Fruit fly (Drosophila melanogaster): ENCODE measurements around the gene MagR.

The MagR gene

dm6 chrX:15740288-15740726 lies 6.2 kb downstream of the MagR start (continued):
- TF ChIP-seq CG10267 (tag; optimal IDR thresholded peaks at IDR 0.05) = peak; percentile 40
- no peak for TF ChIP-seq Asciz (GFP tag; optimal IDR thresholded peaks at IDR 0.05)
- no peak for TF ChIP-seq CG11093 (GFP tag; IDR thresholded peaks at IDR 0.05)
- peak; percentile 84 for TF ChIP-seq CG2678 (tag; optimal IDR thresholded peaks at IDR 0.05)
- peak; percentile 55; the same call in 1 of the 2 replicates for TF ChIP-seq CG17612 (GFP tag; IDR thresholded peaks at IDR 0.05)
- no peak; the same call in 2 of the 3 replicates for TF ChIP-seq croc (GFP tag; conservative IDR thresholded peaks at IDR 0.05)
- peak; percentile 48 for TF ChIP-seq Blimp-1 (GFP tag; optimal IDR thresholded peaks at IDR 0.05)
- TF ChIP-seq CG17568 (GFP tag; optimal IDR thresholded peaks at IDR 0.05) = no peak
- TF ChIP-seq Xrp1 (GFP tag; IDR thresholded peaks at IDR 0.05) = peak; percentile 68
- TF ChIP-seq CG4854 (GFP tag; optimal IDR thresholded peaks at IDR 0.05) = peak; percentile 27
- no peak for TF ChIP-seq CG10462 (GFP tag; optimal IDR thresholded peaks at IDR 0.05)
- TF ChIP-seq MBD-R2 (GFP tag; IDR thresholded peaks at IDR 0.05) = peak; percentile 60; the same call in 1 of the 2 replicates
- peak; percentile 66 for TF ChIP-seq ems (GFP tag; optimal IDR thresholded peaks at IDR 0.05)
- TF ChIP-seq Hey (tag; optimal IDR thresholded peaks at IDR 0.05) = peak; percentile 57
- no peak for TF ChIP-seq CG7745 (tag; optimal IDR thresholded peaks at IDR 0.05)
- peak; percentile 83 for TF ChIP-seq dysf (GFP tag; IDR thresholded peaks at IDR 0.05)
- peak; percentile 87 for TF ChIP-seq Fer3 (tag; optimal IDR thresholded peaks at IDR 0.05)
- TF ChIP-seq pfk (GFP tag; optimal IDR thresholded peaks at IDR 0.05) = no peak
- TF ChIP-seq CG10654 (GFP tag; optimal IDR thresholded peaks at IDR 0.05) = peak; percentile 31
- TF ChIP-seq CG4617 (GFP tag; optimal IDR thresholded peaks at IDR 0.05; ENCODE audit: borderline replicate concordance) = no peak
- TF ChIP-seq slp2 (GFP tag; optimal IDR thresholded peaks at IDR 0.05) = no peak
- TF ChIP-seq hth (optimal IDR thresholded peaks at IDR 0.05) = no peak
- no peak for TF ChIP-seq gce (GFP tag; IDR thresholded peaks at IDR 0.05)
- no peak for TF ChIP-seq trem (tag; optimal IDR thresholded peaks at IDR 0.05)
- peak; percentile 53; the same call in 1 of the 2 replicates for TF ChIP-seq CG4730 (GFP tag; IDR thresholded peaks at IDR 0.05)
- TF ChIP-seq ac (GFP tag; optimal IDR thresholded peaks at IDR 0.05) = no peak
- TF ChIP-seq CG13123 (GFP tag; optimal IDR thresholded peaks at IDR 0.05) = peak; percentile 9
- no peak for TF ChIP-seq CG11723 (GFP tag; optimal IDR thresholded peaks at IDR 0.05)
- no peak for TF ChIP-seq CkIIα-i1 (GFP tag; IDR thresholded peaks at IDR 0.05)
- peak; percentile 33 for TF ChIP-seq ewg (GFP tag; optimal IDR thresholded peaks at IDR 0.05)
- peak; percentile 42 for TF ChIP-seq CG9609 (GFP tag; optimal IDR thresholded peaks at IDR 0.05)
- peak; percentile 90 for TF ChIP-seq zf30C (GFP tag; optimal IDR thresholded peaks at IDR 0.05)
- TF ChIP-seq tio (GFP tag; optimal IDR thresholded peaks at IDR 0.05) = no peak
- TF ChIP-seq CG11398 (GFP tag; optimal IDR thresholded peaks at IDR 0.05) = no peak
- peak; percentile 72 for TF ChIP-seq sisA (GFP tag; IDR thresholded peaks at IDR 0.05)
- TF ChIP-seq CG6791 (GFP tag; IDR thresholded peaks at IDR 0.05; ENCODE audit: partially characterized antibody) = no peak
- TF ChIP-seq Tbp (GFP tag; optimal IDR thresholded peaks at IDR 0.05) = no peak
- TF ChIP-seq CG16815 (GFP tag; optimal IDR thresholded peaks at IDR 0.05) = peak; percentile 48
- no peak for TF ChIP-seq Ravus (GFP tag; IDR thresholded peaks at IDR 0.05)
- TF ChIP-seq dati (GFP tag; IDR thresholded peaks at IDR 0.05) = peak; percentile 31; the same call in 1 of the 2 replicates
- TF ChIP-seq da (GFP tag; optimal IDR thresholded peaks at IDR 0.05) = no peak
- TF ChIP-seq pnt (GFP tag; optimal IDR thresholded peaks at IDR 0.05) = no peak
- TF ChIP-seq dmrt99B (tag; optimal IDR thresholded peaks at IDR 0.05) = peak; percentile 71
- TF ChIP-seq inv (GFP tag; IDR thresholded peaks at IDR 0.05; ENCODE audit: partially characterized antibody) = no peak
- no peak for TF ChIP-seq Hr39 (optimal IDR thresholded peaks at IDR 0.05)
- TF ChIP-seq Lpt (GFP tag; optimal IDR thresholded peaks at IDR 0.05) = no peak
- TF ChIP-seq abd-A (tag; optimal IDR thresholded peaks at IDR 0.05) = no peak
- no peak for TF ChIP-seq CG2202 (tag; optimal IDR thresholded peaks at IDR 0.05)
- peak; percentile 30 for TF ChIP-seq CG12942 (GFP tag; optimal IDR thresholded peaks at IDR 0.05)
- peak; percentile 77 for TF ChIP-seq Deaf1 (tag; optimal IDR thresholded peaks at IDR 0.05)
- no peak for TF ChIP-seq CG9437 (GFP tag; optimal IDR thresholded peaks at IDR 0.05)
- TF ChIP-seq eyg (GFP tag; optimal IDR thresholded peaks at IDR 0.05) = no peak

Data from whole organism, embryonic.